Worm (Caenorhabditis elegans) whole organism, young adult: ENCODE measurements around the gene C47A10.12.

Experiments used
- K12H6.12 ChIP-seq: fragments of 200-800 bp; sonication (Bioruptor generic); optimal IDR thresholded peaks from 2 replicates; lab custom pipeline; 2018; ENCODE audit warnings: mild to moderate bottlenecking, missing genetic modification characterization, missing compliant biosample characterization
- aptf-3 ChIP-seq: fragments of 200-800 bp; sonication (Bioruptor generic); IDR thresholded peaks from 2 replicates; pipeline ENCODE4 v1.3.6; 2022; ENCODE audit warnings: missing genetic modification characterization, missing compliant biosample characterization
- snpc-4 ChIP-seq, 5 experiments: fragments of 150-350 bp in 1 of 5; sonication (generic microtip) in 4 of 5; optimal IDR thresholded peaks; 2 replicates each; lab custom pipeline; 2014 to 2018; ENCODE audit warnings: missing genetic modification characterization in 5 of 5, missing biosample characterization in 3 of 5, antibody characterized with exemption in 2 of 5, mild to moderate bottlenecking in 2 of 5, missing compliant biosample characterization in 2 of 5, missing genotype in 2 of 5, moderate library complexity in 2 of 5, missing genetic modification reagents in 1 of 5
- unc-130 ChIP-seq: sonication (generic microtip); optimal IDR thresholded peaks from 2 replicates; lab custom pipeline; 2016; ENCODE audit warnings: missing genetic modification reagents, missing genetic modification characterization, missing compliant biosample characterization

ce11 chrV:17821805-17822204, 44.1 kb downstream of the C47A10.12 start, which contains the start of gene srh-300:
- TF ChIP-seq snpc-4 (GFP tag; optimal IDR thresholded peaks at IDR 0.05; lab: Kevin White, UChicago) (no peak), snpc-4 (tag; optimal IDR thresholded peaks at IDR 0.05; lab: Kevin White, UChicago) (no peak), K12H6.12 (tag; lab: Kevin White, UChicago) (no peak), unc-130 (GFP tag; lab: Kevin White, UChicago) (no peak), aptf-3 (GFP tag; lab: Robert Waterston, UW) (no peak)
